Worm (Caenorhabditis elegans) whole organism, young adult: ENCODE results near the gene Y25C1A.8.

Experiments
- B0019.2 ChIP-seq: fragments of 200-800 bp; sonication (Bioruptor generic); conservative IDR thresholded peaks from 2 replicates; pipeline ENCODE4 v1.3.6; 2022; ENCODE audit warnings: missing genetic modification reagents, missing genetic modification characterization, missing compliant biosample characterization
- C06A6.2 ChIP-seq: fragments of 200-800 bp; sonication (Bioruptor generic); conservative IDR thresholded peaks from 2 replicates; pipeline ENCODE4 v1.3.6; 2022; ENCODE audit warnings: missing genetic modification characterization, missing compliant biosample characterization
- F39B2.1 ChIP-seq: fragments of 200-800 bp; sonication (Bioruptor generic); IDR thresholded peaks from 2 replicates; pipeline ENCODE4 v1.3.6; 2022; ENCODE audit warnings: missing genetic modification reagents, missing genetic modification characterization, missing compliant biosample characterization
- F55B11.4 ChIP-seq: sonication (generic microtip); optimal IDR thresholded peaks from 2 replicates; lab custom pipeline; 2016; ENCODE audit warnings: missing compliant biosample characterization, missing genetic modification characterization, borderline replicate concordance; ENCODE audit not compliant: insufficient read depth
- F57A8.1 ChIP-seq: fragments of 200-800 bp; sonication (Bioruptor generic); optimal IDR thresholded peaks from 2 replicates; lab custom pipeline; 2018; ENCODE audit warnings: mild to moderate bottlenecking, missing genetic modification characterization, moderate library complexity, missing compliant biosample characterization
- F57C9.4 ChIP-seq: sonication (generic microtip); optimal IDR thresholded peaks from 2 replicates; lab custom pipeline; 2017; ENCODE audit warnings: mild to moderate bottlenecking, missing genetic modification characterization, missing compliant biosample characterization
- Y53G8AR.9 ChIP-seq: fragments of 200-800 bp; sonication (Bioruptor generic); conservative IDR thresholded peaks from 2 replicates; pipeline ENCODE4 v1.3.6; 2022; ENCODE audit warnings: missing genetic modification reagents, missing genetic modification characterization, missing compliant biosample characterization
- Y79H2A.3 ChIP-seq: fragments of 200-800 bp; sonication (Bioruptor generic); conservative IDR thresholded peaks from 2 replicates; pipeline ENCODE4 v1.3.6; 2022; ENCODE audit warnings: missing genetic modification reagents, missing genetic modification characterization, missing compliant biosample characterization
- ZK185.1 ChIP-seq: sonication (generic microtip); optimal IDR thresholded peaks from 2 replicates; lab custom pipeline; 2016; ENCODE audit warnings: mild to moderate bottlenecking, missing genetic modification characterization, missing compliant biosample characterization; ENCODE audit not compliant: poor library complexity, severe bottlenecking
- akir-1 ChIP-seq: fragments of 200-800 bp; sonication (Bioruptor generic); optimal IDR thresholded peaks from 2 replicates; lab custom pipeline; 2018; ENCODE audit warnings: mild to moderate bottlenecking, missing genetic modification characterization, moderate library complexity, missing compliant biosample characterization
- aptf-3 ChIP-seq: fragments of 200-800 bp; sonication (Bioruptor generic); IDR thresholded peaks from 2 replicates; pipeline ENCODE4 v1.3.6; 2022; ENCODE audit warnings: missing genetic modification characterization, missing compliant biosample characterization
- athp-1 ChIP-seq: sonication (generic microtip); optimal IDR thresholded peaks from 2 replicates; lab custom pipeline; 2017; ENCODE audit warnings: mild to moderate bottlenecking, missing genetic modification characterization, missing compliant biosample characterization
- attf-6 ChIP-seq: fragments of 200-800 bp; sonication (Bioruptor generic); IDR thresholded peaks from 2 replicates; pipeline ENCODE4 v1.3.6; 2022; ENCODE audit warnings: missing genetic modification reagents, missing genetic modification characterization, missing compliant biosample characterization
- bed-2 ChIP-seq: fragments of 200-800 bp; sonication (Bioruptor generic); IDR thresholded peaks from 2 replicates; pipeline ENCODE4 v1.3.6; 2022; ENCODE audit warnings: missing genetic modification reagents, missing genetic modification characterization, missing compliant biosample characterization
- ceh-100 ChIP-seq: fragments of 200-800 bp; sonication (Bioruptor generic); IDR thresholded peaks from 2 replicates; pipeline ENCODE4 v1.3.6; 2022; ENCODE audit warnings: missing genetic modification reagents, missing genetic modification characterization, missing compliant biosample characterization
- dpff-1 ChIP-seq: sonication (generic microtip); optimal IDR thresholded peaks from 2 replicates; lab custom pipeline; 2017; ENCODE audit warnings: mild to moderate bottlenecking, missing genetic modification characterization, missing compliant biosample characterization
- egl-44 ChIP-seq: fragments of 200-800 bp; sonication (Bioruptor generic); IDR thresholded peaks from 2 replicates; pipeline ENCODE4 v1.3.6; 2022; ENCODE audit warnings: missing genetic modification reagents, missing genetic modification characterization, missing compliant biosample characterization
- hmg-1.2 ChIP-seq: fragments of 200-800 bp; sonication (Bioruptor generic); IDR thresholded peaks from 2 replicates; pipeline ENCODE4 v1.3.6; 2022; ENCODE audit warnings: missing genetic modification reagents, missing genetic modification characterization, missing compliant biosample characterization
- lin-26 ChIP-seq: fragments of 200-800 bp; sonication (Bioruptor generic); IDR thresholded peaks from 2 replicates; pipeline ENCODE4 v1.3.6; 2022; ENCODE audit warnings: missing genetic modification reagents, missing genetic modification characterization, missing compliant biosample characterization
- lir-1 ChIP-seq: fragments of 200-800 bp; sonication (Bioruptor generic); conservative IDR thresholded peaks from 2 replicates; pipeline ENCODE4 v1.3.6; 2022; ENCODE audit warnings: missing genetic modification reagents, missing genetic modification characterization, missing compliant biosample characterization
- lsl-1 ChIP-seq: fragments of 200-800 bp; sonication (Bioruptor generic); optimal IDR thresholded peaks from 2 replicates; lab custom pipeline; 2018; ENCODE audit warnings: mild to moderate bottlenecking, missing genetic modification characterization, moderate library complexity, missing compliant biosample characterization
- mel-28 ChIP-seq: sonication (generic microtip); optimal IDR thresholded peaks from 2 replicates; lab custom pipeline; 2016; ENCODE audit warnings: borderline replicate concordance, mild to moderate bottlenecking, missing genetic modification characterization, missing compliant biosample characterization
- nhr-120 ChIP-seq: fragments of 200-800 bp; sonication (Bioruptor generic); IDR thresholded peaks from 2 replicates; pipeline ENCODE4 v1.3.6; 2022; ENCODE audit warnings: missing genetic modification characterization, missing compliant biosample characterization
- nhr-179 ChIP-seq: sonication (generic microtip); optimal IDR thresholded peaks from 2 replicates; lab custom pipeline; 2016; ENCODE audit warnings: mild to moderate bottlenecking, missing genetic modification characterization, missing compliant biosample characterization
- nhr-80 ChIP-seq: sonication (generic microtip); optimal IDR thresholded peaks from 2 replicates; lab custom pipeline; 2016; ENCODE audit warnings: missing genetic modification characterization, missing compliant biosample characterization
- nhr-90 ChIP-seq: sonication (generic microtip); optimal IDR thresholded peaks from 2 replicates; lab custom pipeline; 2016; ENCODE audit warnings: missing genotype, mild to moderate bottlenecking, missing genetic modification characterization, missing compliant biosample characterization
- rcor-1 ChIP-seq: fragments of 200-800 bp; sonication (Bioruptor generic); IDR thresholded peaks from 2 replicates; pipeline ENCODE4 v1.3.6; 2022; ENCODE audit warnings: missing genetic modification reagents, missing genetic modification characterization, missing compliant biosample characterization
- rpc-1 ChIP-seq, 2 experiments: fragments of 150-350 bp in 1 of 2; sonication (generic microtip) in 1 of 2; optimal IDR thresholded peaks; 2 replicates each; lab custom pipeline; 2014 to 2018; ENCODE audit warnings: missing biosample characterization in 1 of 2, missing genetic modification characterization in 1 of 2, missing genetic modification reagents in 1 of 2, missing genotype in 1 of 2
- snpc-1.1 ChIP-seq: sonication (generic microtip); optimal IDR thresholded peaks from 2 replicates; lab custom pipeline; 2017; ENCODE audit warnings: missing genetic modification characterization, mild to moderate bottlenecking, missing compliant biosample characterization, antibody characterized with exemption, moderate library complexity, missing genotype, missing genetic modification reagents; ENCODE audit not compliant: insufficient read depth
- snpc-3.4 ChIP-seq: sonication (generic microtip); optimal IDR thresholded peaks from 2 replicates; lab custom pipeline; 2017; ENCODE audit warnings: missing genetic modification characterization, mild to moderate bottlenecking, missing compliant biosample characterization, antibody characterized with exemption, moderate library complexity, missing genotype, missing genetic modification reagents
- tbx-9 ChIP-seq: sonication (generic microtip); optimal IDR thresholded peaks from 2 replicates; lab custom pipeline; 2016; ENCODE audit warnings: borderline replicate concordance, missing genetic modification characterization, inconsistent platforms, missing compliant biosample characterization
- unc-130 ChIP-seq: sonication (generic microtip); optimal IDR thresholded peaks from 2 replicates; lab custom pipeline; 2016; ENCODE audit warnings: missing genetic modification reagents, missing genetic modification characterization, missing compliant biosample characterization
- ztf-18 ChIP-seq: sonication (generic microtip); optimal IDR thresholded peaks from 2 replicates; lab custom pipeline; 2016; ENCODE audit warnings: missing genotype, mild to moderate bottlenecking, missing genetic modification characterization, missing compliant biosample characterization
- ztf-26 ChIP-seq: sonication (generic microtip); optimal IDR thresholded peaks from 2 replicates; lab custom pipeline; 2017; ENCODE audit warnings: missing genetic modification characterization, missing compliant biosample characterization
- ztf-28 ChIP-seq: fragments of 200-800 bp; sonication (Bioruptor generic); IDR thresholded peaks from 2 replicates; pipeline ENCODE4 v1.3.6; 2022; ENCODE audit warnings: missing genetic modification reagents, missing genetic modification characterization, missing compliant biosample characterization
- ztf-3 ChIP-seq: fragments of 200-800 bp; sonication (Bioruptor generic); optimal IDR thresholded peaks from 2 replicates; lab custom pipeline; 2018; ENCODE audit warnings: mild to moderate bottlenecking, missing genetic modification characterization, missing compliant biosample characterization

The Y25C1A.8 gene

DNA sequence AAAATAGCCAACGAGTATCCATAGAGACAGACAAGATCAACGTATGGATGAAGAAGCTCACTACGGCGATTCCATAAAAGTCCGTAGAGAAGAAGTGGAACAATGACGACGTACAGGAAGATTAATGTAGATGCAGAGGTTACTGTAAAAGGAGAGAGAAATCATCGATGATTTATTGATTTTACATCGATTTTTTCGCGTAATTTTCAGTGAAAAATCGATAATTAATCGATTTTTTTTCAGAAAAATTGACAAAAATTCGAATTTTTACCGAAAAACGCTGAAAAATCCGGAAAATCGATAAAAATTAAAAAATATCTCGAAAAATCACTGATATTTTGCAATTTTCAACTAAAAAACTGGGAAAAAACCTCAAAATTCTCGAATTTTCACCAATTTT, 10.4 kb downstream of the Y25C1A.8 start:
- TF ChIP-seq bed-2: no peak
- TF ChIP-seq unc-130 (GFP tag; lab: Kevin White, UChicago): no peak
- TF ChIP-seq F39B2.1 (GFP tag; lab: Robert Waterston, UW): no peak
- TF ChIP-seq ztf-3 (GFP tag; lab: Kevin White, UChicago): no peak
- no peak for TF ChIP-seq athp-1
- no peak for TF ChIP-seq tbx-9
- no peak for TF ChIP-seq nhr-179 (tag; lab: Kevin White, UChicago)
- TF ChIP-seq C06A6.2 (GFP tag; lab: Robert Waterston, UW): no peak
- no peak for TF ChIP-seq ceh-100 (GFP tag; lab: Robert Waterston, UW)
- TF ChIP-seq hmg-1.2 (GFP tag; lab: Robert Waterston, UW): no peak
- no peak for TF ChIP-seq dpff-1 (tag; lab: Kevin White, UChicago)
- no peak for TF ChIP-seq akir-1 (GFP tag; lab: Kevin White, UChicago)
- TF ChIP-seq aptf-3: no peak
- TF ChIP-seq B0019.2 (GFP tag; lab: Robert Waterston, UW): no peak
- TF ChIP-seq snpc-1.1 (tag; lab: Kevin White, UChicago): no peak
- TF ChIP-seq nhr-80 (tag; lab: Kevin White, UChicago): no peak

DNA sequence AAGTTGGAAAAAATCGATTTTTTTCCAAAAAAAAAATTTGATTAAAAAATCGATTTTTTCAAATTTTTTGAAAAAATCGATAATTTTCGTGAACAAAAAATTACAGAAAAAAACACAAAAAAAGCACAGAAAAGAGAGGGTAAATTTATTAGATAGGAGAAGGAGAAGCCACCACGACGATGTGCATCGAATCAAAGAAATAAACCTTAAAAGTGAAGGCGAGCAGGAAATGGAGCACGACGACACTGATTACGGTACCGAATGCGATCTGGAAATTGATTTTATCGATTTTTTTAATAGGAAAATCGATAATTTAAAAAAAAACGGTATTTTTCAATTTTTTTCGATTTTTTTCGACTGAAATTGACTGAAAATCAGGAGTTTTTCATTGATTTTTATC, 11.7 kb downstream of the Y25C1A.8 start:
- no peak for TF ChIP-seq nhr-120 (GFP tag; lab: Robert Waterston, UW)
- no peak for TF ChIP-seq attf-6 (GFP tag; lab: Robert Waterston, UW)
- no peak for TF ChIP-seq aptf-3
- TF ChIP-seq mel-28: no peak
- TF ChIP-seq snpc-3.4 (tag; lab: Kevin White, UChicago): no peak
- TF ChIP-seq rcor-1: no peak
- no peak for TF ChIP-seq C06A6.2 (GFP tag; lab: Robert Waterston, UW)
- no peak for TF ChIP-seq unc-130 (GFP tag; lab: Kevin White, UChicago)
- no peak for TF ChIP-seq lsl-1
- no peak for TF ChIP-seq rpc-1 (optimal IDR thresholded peaks at IDR 0.05; lab: Kevin White, UChicago)
- TF ChIP-seq rpc-1 (tag; optimal IDR thresholded peaks at IDR 0.05; lab: Kevin White, UChicago): no peak
- no peak for TF ChIP-seq nhr-90 (tag; lab: Kevin White, UChicago)
- TF ChIP-seq ztf-18: no peak
- TF ChIP-seq ztf-28 (GFP tag; lab: Robert Waterston, UW): no peak
- no peak for TF ChIP-seq F55B11.4 (tag; lab: Kevin White, UChicago)
- TF ChIP-seq F57C9.4 (tag; lab: Kevin White, UChicago): no peak
- TF ChIP-seq ZK185.1 (tag; lab: Kevin White, UChicago): no peak
- no peak for TF ChIP-seq Y53G8AR.9 (GFP tag; lab: Robert Waterston, UW)

DNA sequence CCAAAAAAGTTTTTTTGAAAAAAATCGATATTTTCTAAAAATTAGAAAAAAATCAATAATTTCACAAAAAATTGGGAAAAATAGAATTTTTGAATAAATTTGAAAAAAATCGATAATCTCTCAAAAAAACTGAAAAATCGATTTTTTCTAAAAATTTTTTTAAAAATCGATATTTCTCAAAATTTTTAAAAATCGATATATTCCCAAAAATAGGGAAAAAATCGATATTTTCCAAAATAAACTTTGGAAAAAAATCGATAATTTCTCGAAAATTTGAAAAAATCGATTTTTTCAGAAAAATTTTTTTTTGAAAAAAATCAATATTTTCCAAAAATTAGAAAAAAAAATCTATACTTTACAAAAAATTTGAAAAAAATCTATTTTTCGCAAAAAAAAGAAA, 12.1 kb downstream of the Y25C1A.8 start:
- TF ChIP-seq ztf-26 (tag; lab: Kevin White, UChicago): no peak
- no peak for TF ChIP-seq lin-26
- no peak for TF ChIP-seq egl-44 (GFP tag; lab: Robert Waterston, UW)
- TF ChIP-seq lir-1 (GFP tag; lab: Robert Waterston, UW): no peak
- TF ChIP-seq Y79H2A.3 (GFP tag; lab: Robert Waterston, UW): no peak
- no peak for TF ChIP-seq F57A8.1
- no peak for TF ChIP-seq nhr-179 (tag; lab: Kevin White, UChicago)
